Fruit fly (Drosophila melanogaster): ENCODE data around the gene lbl.

- TF ChIP-seq CG4496 (GFP tag; IDR thresholded peaks at IDR 0.05) (peak; percentile 45; the same call in 1 of the 3 replicates), CG9948 (tag; optimal IDR thresholded peaks at IDR 0.05) (peak; percentile 23), Pif1A (GFP tag; optimal IDR thresholded peaks at IDR 0.05) (no peak), D1 (tag; optimal IDR thresholded peaks at IDR 0.05) (no peak), CG12605 (GFP tag; IDR thresholded peaks at IDR 0.05) (no peak), Snoo (tag; optimal IDR thresholded peaks at IDR 0.05) (peak; percentile 4)
These were observed 48.0 kb upstream of the lbl start, which contains the start of gene Fancm for dm6 chr3R:21481960-21482359.
